Fruit fly (Drosophila melanogaster): ENCODE data around the gene CG13640.

CG13640 gene

dm6 chr3R:24910097-24910496 is 48.1 kb upstream of the CG13640 start (continued):
- TF ChIP-seq Hr4 (GFP tag; optimal IDR thresholded peaks at IDR 0.05) = peak; percentile 84
- TF ChIP-seq CG4318 (GFP tag; optimal IDR thresholded peaks at IDR 0.05) = peak; percentile 59
- no peak for TF ChIP-seq CG16779 (tag; optimal IDR thresholded peaks at IDR 0.05)
- TF ChIP-seq CG6163 (GFP tag; IDR thresholded peaks at IDR 0.05) = peak; percentile 77
- no peak for TF ChIP-seq CG6808 (GFP tag; optimal IDR thresholded peaks at IDR 0.05)
- peak; percentile 47 for TF ChIP-seq Lpt (GFP tag; optimal IDR thresholded peaks at IDR 0.05)
- no peak for TF ChIP-seq vri (GFP tag; optimal IDR thresholded peaks at IDR 0.05)
- no peak for TF ChIP-seq CG1621 (tag; optimal IDR thresholded peaks at IDR 0.05)
- TF ChIP-seq Gug (GFP tag; IDR thresholded peaks at IDR 0.05) = peak; percentile 53; the same call in 1 of the 2 replicates
- TF ChIP-seq Eip78C (GFP tag) = peak; percentile 85
- no peak for TF ChIP-seq topi (GFP tag; optimal IDR thresholded peaks at IDR 0.05)
- TF ChIP-seq CG3032 (tag; optimal IDR thresholded peaks at IDR 0.05) = no peak
- TF ChIP-seq Hr39 (GFP tag; optimal IDR thresholded peaks at IDR 0.05) = no peak

DNA sequence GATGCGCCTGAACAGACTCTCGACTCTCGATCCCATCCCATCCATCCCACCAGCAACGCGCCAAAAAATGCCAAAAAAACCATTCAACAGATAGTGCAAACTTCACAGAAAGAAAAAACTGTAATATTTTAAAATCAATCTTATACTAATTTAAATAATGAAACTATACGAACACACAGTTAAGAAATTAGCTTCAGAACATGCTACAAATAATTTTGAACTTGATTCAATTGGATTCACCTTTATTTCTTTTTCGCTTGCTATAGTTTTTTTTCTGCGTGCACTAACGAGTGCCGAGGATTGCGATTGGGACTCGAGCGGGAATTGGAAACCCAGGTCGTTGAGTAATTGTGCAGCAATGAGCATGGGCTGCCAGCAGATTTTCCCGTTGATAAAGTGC is 46.1 kb upstream of the CG13640 start:
- TF ChIP-seq Hr4 (GFP tag; optimal IDR thresholded peaks at IDR 0.05) (peak; percentile 66), OdsH (GFP tag; optimal IDR thresholded peaks at IDR 0.05) (peak; percentile 1), CG3032 (tag; optimal IDR thresholded peaks at IDR 0.05) (no peak), CG10631 (GFP tag; optimal IDR thresholded peaks at IDR 0.05) (no peak), Eip78C (GFP tag) (peak; percentile 51), acj6 (GFP tag; optimal IDR thresholded peaks at IDR 0.05) (no peak), CG8632 (GFP tag; optimal IDR thresholded peaks at IDR 0.05) (no peak), pdm3 (GFP tag; optimal IDR thresholded peaks at IDR 0.05) (peak; percentile 11), Ets96B (tag; optimal IDR thresholded peaks at IDR 0.05) (no peak), esn (GFP tag; optimal IDR thresholded peaks at IDR 0.05) (no peak), CG6792 (GFP tag; optimal IDR thresholded peaks at IDR 0.05) (no peak), spab (GFP tag; optimal IDR thresholded peaks at IDR 0.05) (no peak), CG8119 (GFP tag; IDR thresholded peaks at IDR 0.05) (peak; percentile 70), dac (GFP tag; optimal IDR thresholded peaks at IDR 0.05) (no peak), achi (GFP tag; optimal IDR thresholded peaks at IDR 0.05) (no peak), CG15336 (GFP tag; IDR thresholded peaks at IDR 0.05) (peak; percentile 77), Lpt (GFP tag; optimal IDR thresholded peaks at IDR 0.05) (no peak), fd59A (GFP tag; optimal IDR thresholded peaks at IDR 0.05) (no peak), ss (GFP tag; optimal IDR thresholded peaks at IDR 0.05) (no peak), CG8319 (GFP tag; optimal IDR thresholded peaks at IDR 0.05) (no peak), CG6163 (GFP tag; IDR thresholded peaks at IDR 0.05) (no peak), svp (GFP tag) (peak; percentile 14), CG1621 (tag; optimal IDR thresholded peaks at IDR 0.05) (no peak), net (GFP tag; optimal IDR thresholded peaks at IDR 0.05) (no peak), CG11762 (GFP tag; optimal IDR thresholded peaks at IDR 0.05; ENCODE audit: insufficient read depth) (no peak), Gug (GFP tag; IDR thresholded peaks at IDR 0.05) (peak; percentile 34; the same call in 1 of the 2 replicates), CG31627 (GFP tag; optimal IDR thresholded peaks at IDR 0.05) (no peak), CG6276 (GFP tag; optimal IDR thresholded peaks at IDR 0.05) (peak; percentile 60), Sox102F (GFP tag; optimal IDR thresholded peaks at IDR 0.05) (no peak), CG4318 (GFP tag; optimal IDR thresholded peaks at IDR 0.05) (peak; percentile 20), Hr39 (GFP tag; optimal IDR thresholded peaks at IDR 0.05) (no peak), eg (GFP tag; IDR thresholded peaks at IDR 0.05) (peak; percentile 68), CG11294 (GFP tag; IDR thresholded peaks at IDR 0.05) (peak; percentile 15; the same call in 1 of the 2 replicates), Smox (GFP tag; optimal IDR thresholded peaks at IDR 0.05) (no peak), CG3919 (GFP tag; optimal IDR thresholded peaks at IDR 0.05) (no peak), Eip93F (GFP tag; optimal IDR thresholded peaks at IDR 0.05) (no peak), CG10669 (GFP tag; optimal IDR thresholded peaks at IDR 0.05) (no peak), CG32006 (GFP tag; optimal IDR thresholded peaks at IDR 0.05) (peak; percentile 58), topi (GFP tag; optimal IDR thresholded peaks at IDR 0.05) (no peak), CG11902 (GFP tag; optimal IDR thresholded peaks at IDR 0.05) (no peak)

All from whole organism, prepupa.